Fruit fly (Drosophila melanogaster): ENCODE data around the gene prc.

DNA sequence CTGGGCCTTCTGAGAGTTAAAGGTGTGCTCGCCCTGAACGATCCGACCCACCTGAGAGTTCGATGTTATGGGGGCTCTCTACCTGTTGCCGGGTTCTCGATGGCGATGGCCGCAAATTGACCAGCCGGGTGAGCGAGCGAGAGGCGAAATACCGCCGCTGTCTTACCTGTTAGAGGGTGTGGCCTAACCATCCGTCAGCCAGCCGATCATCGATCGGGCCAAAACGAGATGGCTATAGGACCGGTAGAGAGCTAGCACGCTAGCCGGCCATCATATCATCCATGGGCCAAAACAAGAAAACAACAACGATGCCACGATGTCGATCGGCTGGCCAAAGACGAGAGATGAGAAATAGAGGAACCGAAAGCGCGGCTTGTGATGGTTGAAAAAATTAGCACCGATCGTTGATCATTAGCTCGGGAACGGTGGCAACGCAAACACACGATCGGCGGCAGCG is 38.6 kb downstream of the prc start, which contains the start of gene byn:
- TF ChIP-seq CG12942 (GFP tag; optimal IDR thresholded peaks at IDR 0.05) (no peak), pros (GFP tag; optimal IDR thresholded peaks at IDR 0.05) (no peak), Dll (GFP tag; IDR thresholded peaks at IDR 0.05; ENCODE audit: partially characterized antibody) (no peak), CG6254 (GFP tag; optimal IDR thresholded peaks at IDR 0.05) (no peak), CG12769 (tag; optimal IDR thresholded peaks at IDR 0.05) (no peak), CG13287 (GFP tag; IDR thresholded peaks at IDR 0.05; ENCODE audit: partially characterized antibody) (no peak), dmrt11E (tag; optimal IDR thresholded peaks at IDR 0.05) (no peak), vvl (GFP tag; IDR thresholded peaks at IDR 0.05) (no peak), CG31224 (GFP tag; IDR thresholded peaks at IDR 0.05) (no peak), CG12219 (GFP tag; optimal IDR thresholded peaks at IDR 0.05) (no peak), CG11398 (GFP tag; optimal IDR thresholded peaks at IDR 0.05) (no peak), lola (GFP tag; optimal IDR thresholded peaks at IDR 0.05) (no peak), sim (GFP tag; IDR thresholded peaks at IDR 0.05) (no peak)

Measured in whole organism, embryonic.